Fruit fly (Drosophila melanogaster) S2 (cell line): ENCODE data around the gene vanin-like.

Experiments
- CG8478 ChIP-seq: fragments of >200 bp; optimal IDR thresholded peaks from 2 replicates; lab custom pipeline; 2018
- CTCF ChIP-seq, 2 experiments: fragments of >200 bp; optimal IDR thresholded peaks; 2 replicates each; lab custom pipeline; 2018

- no peak for TF ChIP-seq CG8478 (lab: Kevin White, UChicago)
- TF ChIP-seq CTCF (optimal IDR thresholded peaks at IDR 0.05; lab: Kevin White, UChicago), result no peak
These were observed 6.0 kb downstream of the vanin-like start, which contains the start of gene CG32750 for dm6 chrX:6196339-6196738.
